Worm (Caenorhabditis elegans): ENCODE data around the gene C33E10.1.
A peak's percentile ranks its signal among the peaks of the same experiment; 100 is the strongest.

C33E10.1 gene

DNA sequence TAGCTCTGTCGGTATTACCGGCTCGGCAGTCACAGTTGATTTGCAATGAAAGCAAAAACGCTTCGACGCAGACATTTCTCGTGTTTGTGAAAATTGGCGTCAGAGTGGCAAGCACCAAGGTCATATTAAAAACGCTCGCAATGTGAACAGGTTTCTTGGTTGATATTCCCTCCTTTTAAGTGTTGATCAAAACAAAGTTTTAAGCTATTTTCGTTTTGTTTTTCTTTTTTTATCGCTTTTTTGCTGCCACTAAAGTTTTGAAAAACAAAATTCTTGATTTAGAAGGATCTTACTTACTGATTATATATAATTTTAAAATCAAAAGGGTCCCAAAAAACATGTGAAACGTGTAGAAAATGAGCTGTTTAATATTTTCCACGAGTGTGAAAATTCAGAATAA lies 10.3 kb upstream of the C33E10.1 start, which contains the start of gene C33E10.8:
C33E10.8 (minus strand) TSS at position 101 of the 400 bp plus-strand sequence.
- TF ChIP-seq jun-1 (tag; optimal IDR thresholded peaks at IDR 0.05) (no peak), mdl-1 (tag; optimal IDR thresholded peaks at IDR 0.05) (no peak), Y48G9A.11 (GFP tag; IDR thresholded peaks at IDR 0.05) (no peak), spr-3 (GFP tag; optimal IDR thresholded peaks at IDR 0.05) (no peak), nhr-237 (tag; optimal IDR thresholded peaks at IDR 0.05) (no peak), egl-27 (tag; optimal IDR thresholded peaks at IDR 0.05) (no peak), daf-8 (GFP tag; IDR thresholded peaks at IDR 0.05) (no peak), cey-2 (tag; optimal IDR thresholded peaks at IDR 0.05; ENCODE audit: borderline replicate concordance, insufficient read depth) (no peak), F26F4.8 (GFP tag; conservative IDR thresholded peaks at IDR 0.05) (no peak), lim-7 (GFP tag; IDR thresholded peaks at IDR 0.05) (no peak), mdt-29 (GFP tag; IDR thresholded peaks at IDR 0.05) (no peak), hlh-11 (tag; optimal IDR thresholded peaks at IDR 0.05) (no peak), mxl-3 (GFP tag; optimal IDR thresholded peaks at IDR 0.05) (no peak), rbr-2 (tag; optimal IDR thresholded peaks at IDR 0.05) (no peak), ctbp-1 (GFP tag; IDR thresholded peaks at IDR 0.05) (no peak)

DNA sequence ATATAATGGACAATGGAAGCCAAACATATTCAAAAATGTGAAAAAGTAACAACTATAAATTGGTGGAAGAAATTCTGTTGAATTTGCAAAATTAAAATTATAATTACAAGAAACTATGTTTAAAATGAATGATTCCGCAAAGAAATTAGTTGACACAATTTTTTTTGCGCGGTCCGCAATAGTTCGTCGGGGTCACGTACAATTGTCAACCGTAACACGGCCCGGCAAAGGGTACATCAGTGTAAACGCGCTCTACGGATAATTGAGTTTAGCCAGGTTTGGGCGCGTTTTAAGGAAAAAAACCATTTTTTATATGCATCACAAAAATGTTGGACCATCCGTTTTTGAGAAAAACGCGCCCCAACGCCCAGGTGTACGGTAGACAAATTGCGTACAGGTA lies 7.6 kb upstream of the C33E10.1 start:
- no peak for TF ChIP-seq lin-39 (tag; optimal IDR thresholded peaks at IDR 0.05)
- peak; percentile 16 for TF ChIP-seq hlh-11 (tag; optimal IDR thresholded peaks at IDR 0.05)
- peak; percentile 67 for TF ChIP-seq lin-38 (GFP tag; IDR thresholded peaks at IDR 0.05)
- peak in 1 of 2 experiments; percentile 79 for TF ChIP-seq lsy-2 (tag; optimal IDR thresholded peaks at IDR 0.05)

ce11 chrX:17300735-17301134 lies 4.3 kb upstream of the C33E10.1 start:
- TF ChIP-seq unc-62 (GFP tag; optimal IDR thresholded peaks at IDR 0.05 in 1 of 2) (peak in 1 of 2 experiments; percentile 6), unc-62 (tag; optimal IDR thresholded peaks at IDR 0.05) (no peak), nhr-41 (GFP tag; IDR thresholded peaks at IDR 0.05) (no peak), egl-43 (GFP tag; IDR thresholded peaks at IDR 0.05) (peak; percentile 23; the same call in 1 of the 2 replicates), vab-7 (GFP tag; IDR thresholded peaks at IDR 0.05) (no peak)

ce11 chrX:17301900-17302299 lies 3.1 kb upstream of the C33E10.1 start, which contains the start of gene C33E10.10:
C33E10.10 (minus strand) TSS chrX:17302000.
- no peak for TF ChIP-seq Y5F2A.4 (GFP tag; optimal IDR thresholded peaks at IDR 0.05)
- TF ChIP-seq tra-1 (GFP tag; IDR thresholded peaks at IDR 0.05) = no peak
- TF ChIP-seq gei-8 (GFP tag; optimal IDR thresholded peaks at IDR 0.05) = no peak
- no peak for TF ChIP-seq ztf-11 (tag; optimal IDR thresholded peaks at IDR 0.05)
- no peak for TF ChIP-seq Y105C5A.15 (GFP tag; IDR thresholded peaks at IDR 0.05)
- no peak for TF ChIP-seq ceh-32 (tag; optimal IDR thresholded peaks at IDR 0.05; ENCODE audit: poor library complexity)
- no peak for TF ChIP-seq fos-1 (tag; optimal IDR thresholded peaks at IDR 0.05)
- TF ChIP-seq unc-130 (GFP tag; optimal IDR thresholded peaks at IDR 0.05) = no peak
- TF ChIP-seq sdz-12 (GFP tag; optimal IDR thresholded peaks at IDR 0.05) = no peak
- TF ChIP-seq egl-43 (GFP tag; IDR thresholded peaks at IDR 0.05) = no peak
- no peak for TF ChIP-seq madf-5 (GFP tag; IDR thresholded peaks at IDR 0.05)
- TF ChIP-seq duxl-1 (tag; optimal IDR thresholded peaks at IDR 0.05; ENCODE audit: poor library complexity) = no peak
- TF ChIP-seq lin-13 (GFP tag; optimal IDR thresholded peaks at IDR 0.05) = no peak
- TF ChIP-seq cey-2 (tag; optimal IDR thresholded peaks at IDR 0.05; ENCODE audit: borderline replicate concordance, insufficient read depth) = no peak
- TF ChIP-seq set-16 (GFP tag; IDR thresholded peaks at IDR 0.05) = no peak
- no peak for TF ChIP-seq lin-29 (GFP tag; IDR thresholded peaks at IDR 0.05)
- no peak for TF ChIP-seq dve-1 (tag; optimal IDR thresholded peaks at IDR 0.05; ENCODE audit: insufficient read depth)

Data from whole organism, L4 larva.